Worm (Caenorhabditis elegans) whole organism, L2 larva: Measurements from ENCODE around the gene C02B8.12.
"Not testable (repeated sequence)": the region's sequence is repeated elsewhere in the genome, so short reads cannot be mapped to it uniquely, and the experiment has no call there.

Experiments used
- C34F6.9 ChIP-seq: fragments of 150-350 bp; optimal IDR thresholded peaks from 2 replicates; lab custom pipeline; 2014; ENCODE audit warnings: missing biosample characterization, missing genetic modification characterization
- F13H6.1 ChIP-seq: sonication (generic microtip); optimal IDR thresholded peaks from 2 replicates; lab custom pipeline; 2016; ENCODE audit warnings: missing genetic modification characterization, missing compliant biosample characterization
- Y55F3AM.14 ChIP-seq: fragments of 200-800 bp; sonication (Bioruptor generic); optimal IDR thresholded peaks from 2 replicates; lab custom pipeline; 2018; ENCODE audit warnings: mild to moderate bottlenecking, missing genetic modification characterization, missing compliant biosample characterization
- alr-1 ChIP-seq: fragments of 150-350 bp; optimal IDR thresholded peaks from 2 replicates; lab custom pipeline; 2014; ENCODE audit warnings: missing biosample characterization, missing genetic modification characterization
- ceh-16 ChIP-seq: fragments of 150-350 bp; optimal IDR thresholded peaks from 2 replicates; lab custom pipeline; 2014; ENCODE audit warnings: missing biosample characterization, missing genetic modification characterization
- crh-2 ChIP-seq: sonication (generic microtip); optimal IDR thresholded peaks from 2 replicates; lab custom pipeline; 2017; ENCODE audit warnings: missing biosample characterization, missing genetic modification characterization
- dmd-4 ChIP-seq: sonication (generic microtip); optimal IDR thresholded peaks from 2 replicates; lab custom pipeline; 2017; ENCODE audit warnings: missing biosample characterization, missing genetic modification characterization
- egl-27 ChIP-seq: sonication (generic microtip); optimal IDR thresholded peaks from 3 replicates; lab custom pipeline; 2017; ENCODE audit warnings: missing biosample characterization, missing genetic modification reagents, missing genetic modification characterization
- fos-1 ChIP-seq: fragments of 150-350 bp; optimal IDR thresholded peaks from 2 replicates; lab custom pipeline; 2014; ENCODE audit warnings: missing biosample characterization, missing genetic modification characterization
- lin-11 ChIP-seq: fragments of 150-350 bp; sonication (generic microtip); optimal IDR thresholded peaks from 2 replicates; lab custom pipeline; 2014; ENCODE audit warnings: missing biosample characterization, missing genetic modification characterization, inconsistent platforms, mixed read lengths
- lin-13 ChIP-seq: fragments of 150-350 bp; optimal IDR thresholded peaks from 2 replicates; lab custom pipeline; 2014; ENCODE audit warnings: missing biosample characterization, missing genetic modification reagents, missing genetic modification characterization
- lsy-2 ChIP-seq, 2 experiments: fragments of 150-350 bp in 1 of 2; sonication (generic microtip) in 1 of 2; optimal IDR thresholded peaks; 2 replicates each; lab custom pipeline; 2014 to 2017; ENCODE audit warnings: missing biosample characterization in 2 of 2, missing genetic modification characterization in 2 of 2
- mab-5 ChIP-seq: fragments of 150-350 bp; optimal IDR thresholded peaks from 2 replicates; lab custom pipeline; 2014; ENCODE audit warnings: missing biosample characterization, missing genetic modification characterization
- mdl-1 ChIP-seq, 2 experiments: fragments of 150-350 bp in 1 of 2; sonication (generic microtip) in 1 of 2; optimal IDR thresholded peaks; 2 replicates each; lab custom pipeline; 2017; ENCODE audit warnings: missing biosample characterization in 2 of 2, missing genetic modification characterization in 2 of 2
- nhr-11 ChIP-seq: fragments of 150-350 bp; optimal IDR thresholded peaks from 2 replicates; lab custom pipeline; 2014; ENCODE audit warnings: missing biosample characterization, missing genetic modification characterization
- nhr-129 ChIP-seq: fragments of 150-350 bp; optimal IDR thresholded peaks from 2 replicates; lab custom pipeline; 2014; ENCODE audit warnings: missing biosample characterization, missing genetic modification characterization
- nhr-23 ChIP-seq: fragments of 150-350 bp; optimal IDR thresholded peaks from 2 replicates; lab custom pipeline; 2014; ENCODE audit warnings: missing biosample characterization, missing genetic modification reagents, missing genetic modification characterization
- nhr-25 ChIP-seq: fragments of 150-350 bp; sonication (generic microtip); optimal IDR thresholded peaks from 3 replicates; lab custom pipeline; 2014; ENCODE audit warnings: missing biosample characterization, missing genetic modification characterization
- nhr-77 ChIP-seq: fragments of 150-350 bp; optimal IDR thresholded peaks from 2 replicates; lab custom pipeline; 2014; ENCODE audit warnings: missing biosample characterization, missing genetic modification characterization
- skn-1 ChIP-seq: sonication (generic microtip); optimal IDR thresholded peaks from 2 replicates; lab custom pipeline; 2017; ENCODE audit warnings: missing biosample characterization, missing genetic modification characterization
- sma-3 ChIP-seq: sonication (generic microtip); optimal IDR thresholded peaks from 2 replicates; lab custom pipeline; 2016; ENCODE audit warnings: missing genetic modification reagents, missing genetic modification characterization, missing compliant biosample characterization
- sma-9 ChIP-seq, 2 experiments: fragments of 150-350 bp in 1 of 2; sonication (generic microtip) in 1 of 2; optimal IDR thresholded peaks; 2 replicates each; lab custom pipeline; 2014 to 2016; ENCODE audit warnings: missing genetic modification characterization in 2 of 2, mild to moderate bottlenecking in 1 of 2, missing biosample characterization in 1 of 2, missing compliant biosample characterization in 1 of 2, missing genetic modification reagents in 1 of 2, moderate library complexity in 1 of 2
- unc-55 ChIP-seq: fragments of 150-350 bp; sonication (generic microtip); optimal IDR thresholded peaks from 3 replicates; lab custom pipeline; 2014; ENCODE audit warnings: missing biosample characterization, missing genetic modification reagents, missing genetic modification characterization
- zag-1 ChIP-seq: fragments of 150-350 bp; optimal IDR thresholded peaks from 2 replicates; lab custom pipeline; 2014; ENCODE audit warnings: missing biosample characterization, missing genetic modification characterization
- ztf-1 ChIP-seq: fragments of 200-800 bp; sonication (Bioruptor generic); conservative IDR thresholded peaks from 2 replicates; pipeline ENCODE4 v1.3.6; 2022; ENCODE audit warnings: missing genetic modification characterization, missing compliant biosample characterization
- ztf-11 ChIP-seq: sonication (generic microtip); optimal IDR thresholded peaks from 2 replicates; lab custom pipeline; 2017; ENCODE audit warnings: missing biosample characterization, missing genetic modification characterization
- ztf-4 ChIP-seq: fragments of 150-350 bp; optimal IDR thresholded peaks from 2 replicates; lab custom pipeline; 2014; ENCODE audit warnings: missing biosample characterization, missing genetic modification characterization

The C02B8.12 gene

ce11 chrX:8155969-8156368 is 32.8 kb upstream of the C02B8.12 start:
- TF ChIP-seq ztf-4 (tag; lab: Kevin White, UChicago), result no peak
- TF ChIP-seq nhr-11 (tag; lab: Kevin White, UChicago), result no peak
- no peak for TF ChIP-seq ceh-16 (tag; lab: Kevin White, UChicago)
- no peak for TF ChIP-seq nhr-25
- no peak for TF ChIP-seq nhr-23
- no peak for TF ChIP-seq lsy-2 (tag; optimal IDR thresholded peaks at IDR 0.05; lab: Kevin White, UChicago)
- no peak for TF ChIP-seq zag-1 (tag; lab: Kevin White, UChicago)
- TF ChIP-seq F13H6.1 (tag; lab: Kevin White, UChicago), result no peak
- TF ChIP-seq dmd-4, result no peak
- TF ChIP-seq unc-55 (GFP tag; lab: Kevin White, UChicago), result peak; percentile 20
- no peak for TF ChIP-seq ztf-1 (GFP tag; lab: Robert Waterston, UW)
- TF ChIP-seq lin-11 (tag; lab: Kevin White, UChicago), result peak; percentile 11
- peak; percentile 34 for TF ChIP-seq Y55F3AM.14
- TF ChIP-seq sma-9 (GFP tag; optimal IDR thresholded peaks at IDR 0.05; lab: Kevin White, UChicago), result peak; percentile 44
- no peak for TF ChIP-seq sma-9 (tag; optimal IDR thresholded peaks at IDR 0.05; lab: Kevin White, UChicago)
- TF ChIP-seq fos-1 (tag; lab: Kevin White, UChicago), result no peak
- no peak for TF ChIP-seq ztf-11 (tag; lab: Kevin White, UChicago)
- no peak for TF ChIP-seq alr-1
- TF ChIP-seq mdl-1 (tag; optimal IDR thresholded peaks at IDR 0.05; lab: Kevin White, UChicago), result no peak
- peak; percentile 7 for TF ChIP-seq crh-2 (tag; lab: Kevin White, UChicago)

ce11 chrX:8155447-8155877 is 32.3 kb upstream of the C02B8.12 start:
- TF ChIP-seq sma-9 (GFP tag; optimal IDR thresholded peaks at IDR 0.05; lab: Kevin White, UChicago) (peak; percentile 37), unc-55 (GFP tag; lab: Kevin White, UChicago) (peak; percentile 39), nhr-129 (tag; lab: Kevin White, UChicago) (peak; percentile 25), mdl-1 (tag; optimal IDR thresholded peaks at IDR 0.05; lab: Kevin White, UChicago) (peak in 1 of 2 experiments; percentile 50), lsy-2 (tag; optimal IDR thresholded peaks at IDR 0.05; lab: Kevin White, UChicago) (peak in 1 of 2 experiments; percentile 12), egl-27 (tag; lab: Kevin White, UChicago) (peak; percentile 5), nhr-25 (peak; percentile 9), C34F6.9 (tag; lab: Kevin White, UChicago) (peak; percentile 28)
- TF ChIP-seq sma-9 (tag; optimal IDR thresholded peaks at IDR 0.05; lab: Kevin White, UChicago), result not testable (repeated sequence)

- TF ChIP-seq sma-3 (GFP tag; lab: Kevin White, UChicago) (peak; percentile 39), unc-55 (GFP tag; lab: Kevin White, UChicago) (peak; percentile 24), nhr-129 (tag; lab: Kevin White, UChicago) (peak; percentile 34), crh-2 (tag; lab: Kevin White, UChicago) (peak; percentile 45), fos-1 (tag; lab: Kevin White, UChicago) (peak; percentile 2)
Measured at ce11 chrX:8154374-8154836, 31.2 kb upstream of the C02B8.12 start.

ce11 chrX:8151409-8151808 is 28.2 kb upstream of the C02B8.12 start:
- peak; percentile 13 for TF ChIP-seq lin-11 (tag; lab: Kevin White, UChicago)
- TF ChIP-seq sma-9 (GFP tag; optimal IDR thresholded peaks at IDR 0.05; lab: Kevin White, UChicago), result no peak
- no peak for TF ChIP-seq sma-9 (tag; optimal IDR thresholded peaks at IDR 0.05; lab: Kevin White, UChicago)

- TF ChIP-seq dmd-4 (no peak), ceh-16 (tag; lab: Kevin White, UChicago) (no peak), F13H6.1 (tag; lab: Kevin White, UChicago) (no peak), egl-27 (tag; lab: Kevin White, UChicago) (no peak), unc-55 (GFP tag; lab: Kevin White, UChicago) (no peak), mab-5 (tag; lab: Kevin White, UChicago) (no peak), skn-1 (tag; lab: Kevin White, UChicago) (no peak)
Measured at ce11 chrX:8150621-8151020, 27.5 kb upstream of the C02B8.12 start, which contains the start of gene F22F1.2. TSS of gene F22F1.2 (minus strand) at chrX:8150721.

ce11 chrX:8148993-8149392 is 25.8 kb upstream of the C02B8.12 start:
- TF ChIP-seq lin-13 (GFP tag; lab: Kevin White, UChicago), result no peak
- no peak for TF ChIP-seq nhr-77 (tag; lab: Kevin White, UChicago)
